Fruit fly (Drosophila melanogaster): ENCODE results near the gene RpL24.

The RpL24 gene

dm6 chr2L:13394903-13395302 lies at the start of gene RpL24:
Gene RpL24 (minus strand): TSS chr2L:13395131.
- TF ChIP-seq kay (GFP tag; ENCODE audit: borderline replicate concordance): no peak
- TF ChIP-seq toe (GFP tag; optimal IDR thresholded peaks at IDR 0.05): peak; percentile 85
- peak; percentile 98 for TF ChIP-seq Crg-1 (GFP tag; optimal IDR thresholded peaks at IDR 0.05)
- peak; percentile 88 for TF ChIP-seq CG33017 (tag; optimal IDR thresholded peaks at IDR 0.05)
- TF ChIP-seq Mnt (GFP tag; optimal IDR thresholded peaks at IDR 0.05): peak; percentile 99
- TF ChIP-seq tj (GFP tag; optimal IDR thresholded peaks at IDR 0.05): peak; percentile 77
- peak; percentile 97 for TF ChIP-seq CG11617 (GFP tag; optimal IDR thresholded peaks at IDR 0.05)
- peak; percentile 85 for TF ChIP-seq CG14711 (tag; optimal IDR thresholded peaks at IDR 0.05)
- TF ChIP-seq cnc (optimal IDR thresholded peaks at IDR 0.05): no peak
- peak; percentile 89 for TF ChIP-seq CG5204 (GFP tag; optimal IDR thresholded peaks at IDR 0.05)
- peak; percentile 89 for TF ChIP-seq CG7045 (GFP tag; optimal IDR thresholded peaks at IDR 0.05)
- peak; percentile 65 for TF ChIP-seq Clk (GFP tag; optimal IDR thresholded peaks at IDR 0.05)
- TF ChIP-seq CG1620 (GFP tag; optimal IDR thresholded peaks at IDR 0.05): peak; percentile 98
- TF ChIP-seq ovo (GFP tag; optimal IDR thresholded peaks at IDR 0.05): peak; percentile 95
- peak; percentile 96 for TF ChIP-seq CG7101 (tag; optimal IDR thresholded peaks at IDR 0.05)
- peak; percentile 87 for TF ChIP-seq pad (GFP tag; optimal IDR thresholded peaks at IDR 0.05)
- peak; percentile 99 for TF ChIP-seq bab1 (GFP tag; optimal IDR thresholded peaks at IDR 0.05)
- TF ChIP-seq cic (GFP tag; optimal IDR thresholded peaks at IDR 0.05): peak; percentile 79
- peak; percentile 91 for TF ChIP-seq CG12768 (GFP tag; optimal IDR thresholded peaks at IDR 0.05)
- peak; percentile 90 for TF ChIP-seq Hr96 (GFP tag; optimal IDR thresholded peaks at IDR 0.05)

dm6 chr2L:13436791-13437190 lies 41.9 kb upstream of the RpL24 start:
- no peak for TF ChIP-seq tj (GFP tag; optimal IDR thresholded peaks at IDR 0.05)
- TF ChIP-seq cnc (optimal IDR thresholded peaks at IDR 0.05): no peak
- peak; percentile 30 for TF ChIP-seq Mnt (GFP tag; optimal IDR thresholded peaks at IDR 0.05)
- no peak for TF ChIP-seq CG14711 (tag; optimal IDR thresholded peaks at IDR 0.05)
- no peak for TF ChIP-seq Clk (GFP tag; optimal IDR thresholded peaks at IDR 0.05)
- TF ChIP-seq ovo (GFP tag; optimal IDR thresholded peaks at IDR 0.05): no peak
- no peak for TF ChIP-seq CG12768 (GFP tag; optimal IDR thresholded peaks at IDR 0.05)
- no peak for TF ChIP-seq CG1620 (GFP tag; optimal IDR thresholded peaks at IDR 0.05)
- TF ChIP-seq kay (GFP tag; ENCODE audit: borderline replicate concordance): peak; percentile 83
- peak; percentile 25 for TF ChIP-seq cic (GFP tag; optimal IDR thresholded peaks at IDR 0.05)
- TF ChIP-seq CG33017 (tag; optimal IDR thresholded peaks at IDR 0.05): no peak

dm6 chr2L:13434795-13435634 lies 40.1 kb upstream of the RpL24 start, which contains the start of gene Tehao:
Gene Tehao (plus strand): TSS chr2L:13435622.
- no peak for TF ChIP-seq Crg-1 (GFP tag; optimal IDR thresholded peaks at IDR 0.05)
- TF ChIP-seq kay (GFP tag; ENCODE audit: borderline replicate concordance): peak; percentile 80

- no peak for TF ChIP-seq cnc (optimal IDR thresholded peaks at IDR 0.05)
- no peak for TF ChIP-seq tj (GFP tag; optimal IDR thresholded peaks at IDR 0.05)
These were observed 36.1 kb upstream of the RpL24 start for dm6 chr2L:13430919-13431502.

DNA sequence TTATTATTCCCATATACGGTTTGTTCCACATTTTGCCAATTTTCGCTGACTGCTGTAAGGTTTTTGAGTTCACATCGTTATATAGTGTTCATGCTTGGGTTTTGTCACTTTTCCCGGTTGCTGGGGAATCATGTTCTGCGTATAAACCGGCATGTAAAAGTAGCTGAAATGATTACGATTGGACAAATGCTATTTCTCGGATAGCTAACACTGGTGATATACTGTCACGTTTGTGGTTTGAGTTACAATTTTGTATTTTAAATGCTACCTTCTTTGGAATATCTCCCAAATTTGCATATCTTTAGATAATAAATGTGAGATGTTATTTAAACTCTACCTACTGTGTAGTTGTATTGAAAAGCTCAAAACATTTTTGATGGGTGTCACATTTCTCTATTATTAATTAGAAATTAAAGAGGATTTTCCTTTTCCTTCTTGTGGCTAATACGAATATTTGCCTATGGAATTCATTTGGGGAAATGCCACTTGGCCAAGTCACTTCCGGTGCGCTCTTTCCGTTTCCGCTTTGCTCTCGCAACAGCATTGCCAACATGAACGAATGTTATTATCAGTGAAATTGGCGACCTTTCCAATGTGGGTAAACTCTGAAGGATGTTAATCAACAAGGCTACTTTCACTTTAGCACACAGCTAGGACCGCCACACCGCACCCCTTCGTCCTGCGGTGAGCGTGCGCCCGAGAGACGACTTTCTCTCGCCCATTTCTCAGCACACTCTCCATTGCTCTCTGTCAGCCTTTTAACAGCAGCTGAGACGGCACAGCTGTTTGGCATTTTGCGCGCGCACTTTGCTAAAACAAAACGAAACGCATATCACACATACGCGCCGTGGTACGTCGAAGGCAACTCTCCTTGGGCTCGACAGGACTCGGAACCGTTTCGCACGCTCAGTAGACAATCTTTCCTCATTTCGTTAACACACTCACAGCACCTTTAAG lies 19.9 kb upstream of the RpL24 start, which contains the start of the genes CG16956, CG42784 and CG43850:
CG16956 (minus strand) TSS at position 51 of the 957 bp plus-strand sequence.
CG42784 (plus strand) TSS at position 907 of the 957 bp plus-strand sequence.
CG43850 (plus strand) TSS at position 907 of the 957 bp plus-strand sequence.
- TF ChIP-seq toe (GFP tag; optimal IDR thresholded peaks at IDR 0.05) (no peak), cnc (optimal IDR thresholded peaks at IDR 0.05) (no peak), CG1620 (GFP tag; optimal IDR thresholded peaks at IDR 0.05) (no peak), ovo (GFP tag; optimal IDR thresholded peaks at IDR 0.05) (peak; percentile 0), CG14711 (tag; optimal IDR thresholded peaks at IDR 0.05) (no peak), CG12768 (GFP tag; optimal IDR thresholded peaks at IDR 0.05) (no peak), pad (GFP tag; optimal IDR thresholded peaks at IDR 0.05) (no peak), CG5204 (GFP tag; optimal IDR thresholded peaks at IDR 0.05) (peak; percentile 19), cic (GFP tag; optimal IDR thresholded peaks at IDR 0.05) (no peak), bab1 (GFP tag; optimal IDR thresholded peaks at IDR 0.05) (no peak), kay (GFP tag; ENCODE audit: borderline replicate concordance) (no peak), CG33017 (tag; optimal IDR thresholded peaks at IDR 0.05) (no peak), CG7101 (tag; optimal IDR thresholded peaks at IDR 0.05) (no peak), Crg-1 (GFP tag; optimal IDR thresholded peaks at IDR 0.05) (no peak), tj (GFP tag; optimal IDR thresholded peaks at IDR 0.05) (no peak), Hr96 (GFP tag; optimal IDR thresholded peaks at IDR 0.05) (peak; percentile 6), CG11617 (GFP tag; optimal IDR thresholded peaks at IDR 0.05) (no peak), Mnt (GFP tag; optimal IDR thresholded peaks at IDR 0.05) (no peak), Clk (GFP tag; optimal IDR thresholded peaks at IDR 0.05) (no peak), CG7045 (GFP tag; optimal IDR thresholded peaks at IDR 0.05) (peak; percentile 60)
